Fruit fly (Drosophila melanogaster): Measurements from ENCODE around the gene Vps33B.

Gene Vps33B

dm6 chr3R:25445546-25446400 is 27.5 kb upstream of the Vps33B start (continued):
- no peak for TF ChIP-seq CG3995 (GFP tag; optimal IDR thresholded peaks at IDR 0.05)
- TF ChIP-seq crp (GFP tag; optimal IDR thresholded peaks at IDR 0.05): peak in 1 of 2 experiments; percentile 22
- TF ChIP-seq Dad (GFP tag; optimal IDR thresholded peaks at IDR 0.05): peak; percentile 42
- TF ChIP-seq CG12769 (tag; optimal IDR thresholded peaks at IDR 0.05): peak; percentile 24
- peak; percentile 76 for TF ChIP-seq CG12391 (tag; optimal IDR thresholded peaks at IDR 0.05)
- peak; percentile 35 for TF ChIP-seq bab2 (GFP tag; optimal IDR thresholded peaks at IDR 0.05)
- peak; percentile 33 for TF ChIP-seq CG1792 (GFP tag; optimal IDR thresholded peaks at IDR 0.05)
- no peak for TF ChIP-seq CG1832 (GFP tag; optimal IDR thresholded peaks at IDR 0.05)
- 0 out of 2 replicates have a peak, but pooled peaks have one; percentile 28 for TF ChIP-seq CG5953 (GFP tag; IDR thresholded peaks at IDR 0.05)
- TF ChIP-seq pzg (GFP tag; optimal IDR thresholded peaks at IDR 0.05): no peak
- TF ChIP-seq CG4707 (GFP tag; optimal IDR thresholded peaks at IDR 0.05): peak; percentile 90
- TF ChIP-seq CG3407 (GFP tag; optimal IDR thresholded peaks at IDR 0.05): peak; percentile 76
- TF ChIP-seq exex (tag; optimal IDR thresholded peaks at IDR 0.05): no peak
- peak; percentile 16; the same call in 1 of the 3 replicates for TF ChIP-seq CG7963 (GFP tag; IDR thresholded peaks at IDR 0.05; ENCODE audit: partially characterized antibody)
- no peak for TF ChIP-seq prd (optimal IDR thresholded peaks at IDR 0.05)
- TF ChIP-seq prd (GFP tag; IDR thresholded peaks at IDR 0.05): peak; percentile 77
- peak; percentile 66 for TF ChIP-seq grau (tag; optimal IDR thresholded peaks at IDR 0.05)
- peak; percentile 32; the same call in 1 of the 2 replicates for TF ChIP-seq CG9215 (GFP tag; IDR thresholded peaks at IDR 0.05)
- TF ChIP-seq sens-2 (GFP tag; IDR thresholded peaks at IDR 0.05): peak; percentile 62; the same call in 1 of the 2 replicates
- TF ChIP-seq CG34422 (GFP tag; IDR thresholded peaks at IDR 0.05): peak; percentile 82
- TF ChIP-seq pnt (GFP tag; optimal IDR thresholded peaks at IDR 0.05): peak; percentile 40
- TF ChIP-seq chinmo (GFP tag; IDR thresholded peaks at IDR 0.05; ENCODE audit: partially characterized antibody): no peak
- peak; percentile 34 for TF ChIP-seq btn (GFP tag; optimal IDR thresholded peaks at IDR 0.05)
- peak; percentile 51 for TF ChIP-seq CG17568 (GFP tag; optimal IDR thresholded peaks at IDR 0.05)
- no peak for TF ChIP-seq Dip3 (GFP tag; optimal IDR thresholded peaks at IDR 0.05)
- peak; percentile 69 for TF ChIP-seq CG17359 (tag; optimal IDR thresholded peaks at IDR 0.05)
- peak; percentile 54 for TF ChIP-seq Camta (GFP tag; optimal IDR thresholded peaks at IDR 0.05)
- TF ChIP-seq CG10565 (GFP tag; optimal IDR thresholded peaks at IDR 0.05): peak; percentile 39
- 0 out of 2 replicates have a peak, but pooled peaks have one; percentile 69 for TF ChIP-seq ttk (GFP tag; IDR thresholded peaks at IDR 0.05)
- peak; percentile 46 for TF ChIP-seq zen (tag; optimal IDR thresholded peaks at IDR 0.05)
- peak; percentile 51 for TF ChIP-seq org-1 (GFP tag; optimal IDR thresholded peaks at IDR 0.05)
- peak; percentile 74; the same call in 1 of the 2 replicates for TF ChIP-seq CG32772 (GFP tag; IDR thresholded peaks at IDR 0.05)
- no peak for TF ChIP-seq Ravus (GFP tag; IDR thresholded peaks at IDR 0.05)
- TF ChIP-seq Sox100B (GFP tag; optimal IDR thresholded peaks at IDR 0.05): peak; percentile 70
- peak; percentile 66; the same call in 1 of the 3 replicates for TF ChIP-seq H15 (GFP tag; IDR thresholded peaks at IDR 0.05)
- TF ChIP-seq bsh (GFP tag; optimal IDR thresholded peaks at IDR 0.05): peak; percentile 82 to 91
- peak; percentile 87 for TF ChIP-seq kay (GFP tag; optimal IDR thresholded peaks at IDR 0.05)
- peak; percentile 6 for TF ChIP-seq dm (GFP tag; optimal IDR thresholded peaks at IDR 0.05)
- peak; percentile 30 for TF ChIP-seq Sry-δ (GFP tag; optimal IDR thresholded peaks at IDR 0.05)
- TF ChIP-seq CG9727 (GFP tag; optimal IDR thresholded peaks at IDR 0.05): peak; percentile 69
- TF ChIP-seq Hey (tag; optimal IDR thresholded peaks at IDR 0.05): no peak
- peak; percentile 84 for TF ChIP-seq phol (tag; optimal IDR thresholded peaks at IDR 0.05)
- TF ChIP-seq Fer1 (GFP tag; optimal IDR thresholded peaks at IDR 0.05): no peak
- TF ChIP-seq pb (GFP tag; optimal IDR thresholded peaks at IDR 0.05): no peak
- TF ChIP-seq oc (tag; optimal IDR thresholded peaks at IDR 0.05): peak; percentile 75
- peak; percentile 28; the same call in 1 of the 2 replicates for TF ChIP-seq CG7372 (GFP tag; IDR thresholded peaks at IDR 0.05)
- TF ChIP-seq CG15073 (GFP tag; optimal IDR thresholded peaks at IDR 0.05): peak; percentile 40
- TF ChIP-seq CG4282 (GFP tag; optimal IDR thresholded peaks at IDR 0.05): peak; percentile 82
